Fruit fly (Drosophila melanogaster): ENCODE results near the gene Nup93-2.

Nup93-2 gene

DNA sequence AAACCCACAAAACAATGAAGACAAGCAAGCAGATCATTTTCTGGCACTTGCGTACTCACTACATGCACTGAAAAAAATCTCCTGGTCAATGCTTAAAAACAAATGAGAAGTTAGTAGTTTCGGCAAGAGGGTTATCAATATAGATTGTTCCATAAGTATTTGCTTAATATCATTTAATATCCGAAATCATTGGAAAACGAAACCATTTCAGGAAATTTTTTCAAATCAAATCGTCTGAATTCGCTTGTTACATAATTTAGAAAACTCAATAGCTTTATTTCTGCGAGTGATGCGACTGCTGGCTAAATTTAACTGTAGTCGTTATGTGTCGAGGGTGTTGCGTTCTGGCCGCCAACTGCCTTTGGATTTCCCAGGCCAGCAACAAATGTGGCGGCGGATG is 20.0 kb downstream of the Nup93-2 start (continued):
- TF ChIP-seq lilli (GFP tag; optimal IDR thresholded peaks at IDR 0.05), result peak; percentile 14
- TF ChIP-seq az2 (GFP tag; optimal IDR thresholded peaks at IDR 0.05), result no peak
- TF ChIP-seq tup (GFP tag; optimal IDR thresholded peaks at IDR 0.05), result no peak
- no peak for TF ChIP-seq her (GFP tag; optimal IDR thresholded peaks at IDR 0.05)
- TF ChIP-seq Dek (tag; optimal IDR thresholded peaks at IDR 0.05), result no peak
- TF ChIP-seq CG6854 (GFP tag; optimal IDR thresholded peaks at IDR 0.05), result no peak
- no peak for TF ChIP-seq jigr1 (GFP tag; IDR thresholded peaks at IDR 0.05)
- no peak for TF ChIP-seq CG18476 (GFP tag; optimal IDR thresholded peaks at IDR 0.05)
- TF ChIP-seq CG7928 (GFP tag; optimal IDR thresholded peaks at IDR 0.05), result no peak
- TF ChIP-seq C15 (GFP tag; IDR thresholded peaks at IDR 0.05), result no peak
- no peak for TF ChIP-seq btn (GFP tag; optimal IDR thresholded peaks at IDR 0.05)
- TF ChIP-seq CG13424 (tag; optimal IDR thresholded peaks at IDR 0.05), result peak; percentile 20
- TF ChIP-seq shn (GFP tag; optimal IDR thresholded peaks at IDR 0.05), result no peak
- peak; percentile 54 for TF ChIP-seq CG2678 (tag; optimal IDR thresholded peaks at IDR 0.05)
- TF ChIP-seq pum (GFP tag; optimal IDR thresholded peaks at IDR 0.05), result no peak
- TF ChIP-seq CG11695 (GFP tag; IDR thresholded peaks at IDR 0.05), result peak; percentile 18; the same call in 1 of the 3 replicates
- no peak for TF ChIP-seq H2.0 (GFP tag; IDR thresholded peaks at IDR 0.05)
- no peak for TF ChIP-seq bigmax (GFP tag; optimal IDR thresholded peaks at IDR 0.05)
- no peak for TF ChIP-seq z (GFP tag; IDR thresholded peaks at IDR 0.05)
- no peak for TF ChIP-seq bbx (GFP tag; IDR thresholded peaks at IDR 0.05; ENCODE audit: partially characterized antibody)
- peak; percentile 5 for TF ChIP-seq CG12155 (GFP tag; optimal IDR thresholded peaks at IDR 0.05)
- no peak for TF ChIP-seq Hr3 (GFP tag; optimal IDR thresholded peaks at IDR 0.05)
- TF ChIP-seq CG9797 (GFP tag; optimal IDR thresholded peaks at IDR 0.05), result no peak
- peak; percentile 25 for TF ChIP-seq grau (tag; optimal IDR thresholded peaks at IDR 0.05)
- no peak for TF ChIP-seq mirr (GFP tag; optimal IDR thresholded peaks at IDR 0.05)
- no peak for TF ChIP-seq tll (GFP tag; optimal IDR thresholded peaks at IDR 0.05)
- TF ChIP-seq CG5953 (GFP tag; IDR thresholded peaks at IDR 0.05), result no peak
- TF ChIP-seq sna (GFP tag; IDR thresholded peaks at IDR 0.05; ENCODE audit: partially characterized antibody), result no peak
- no peak for TF ChIP-seq slp2 (GFP tag; optimal IDR thresholded peaks at IDR 0.05)
- no peak for TF ChIP-seq Mes4 (GFP tag; optimal IDR thresholded peaks at IDR 0.05)
- TF ChIP-seq dysf (GFP tag; IDR thresholded peaks at IDR 0.05), result peak; percentile 29; the same call in 2 of the 3 replicates
- TF ChIP-seq CG31388 (GFP tag; optimal IDR thresholded peaks at IDR 0.05), result no peak
- TF ChIP-seq YL-1 (GFP tag; optimal IDR thresholded peaks at IDR 0.05), result no peak
- no peak for TF ChIP-seq CG11398 (GFP tag; optimal IDR thresholded peaks at IDR 0.05)
- no peak for TF ChIP-seq dimm (GFP tag; IDR thresholded peaks at IDR 0.05)
- TF ChIP-seq Hand (GFP tag; optimal IDR thresholded peaks at IDR 0.05), result peak; percentile 17
- TF ChIP-seq br (optimal IDR thresholded peaks at IDR 0.05), result no peak
- TF ChIP-seq CG2120 (GFP tag; optimal IDR thresholded peaks at IDR 0.05), result peak; percentile 45
- peak; percentile 27 for TF ChIP-seq CG7839 (tag; optimal IDR thresholded peaks at IDR 0.05)
- no peak for TF ChIP-seq unc-4 (GFP tag; IDR thresholded peaks at IDR 0.05; ENCODE audit: partially characterized antibody)
- no peak for TF ChIP-seq CG12391 (tag; optimal IDR thresholded peaks at IDR 0.05)
- no peak for TF ChIP-seq NC2α (GFP tag; optimal IDR thresholded peaks at IDR 0.05)
- peak; percentile 61 for TF ChIP-seq Med (GFP tag)
- TF ChIP-seq Hsf (GFP tag; optimal IDR thresholded peaks at IDR 0.05), result no peak
- TF ChIP-seq CG10274 (GFP tag; optimal IDR thresholded peaks at IDR 0.05), result no peak
- TF ChIP-seq CG7963 (GFP tag; IDR thresholded peaks at IDR 0.05; ENCODE audit: partially characterized antibody), result no peak
- no peak for TF ChIP-seq fd96Cb (tag; optimal IDR thresholded peaks at IDR 0.05)
- TF ChIP-seq Hr78 (GFP tag; optimal IDR thresholded peaks at IDR 0.05), result no peak
- no peak for TF ChIP-seq CG11093 (GFP tag; IDR thresholded peaks at IDR 0.05)
- TF ChIP-seq CG11560 (tag; IDR thresholded peaks at IDR 0.05), result no peak
- TF ChIP-seq CG6254 (GFP tag; optimal IDR thresholded peaks at IDR 0.05), result no peak
- no peak for TF ChIP-seq CG4282 (GFP tag; optimal IDR thresholded peaks at IDR 0.05)

All from whole organism, embryonic.